Worm (Caenorhabditis elegans): ENCODE results near the gene srv-9.

DNA sequence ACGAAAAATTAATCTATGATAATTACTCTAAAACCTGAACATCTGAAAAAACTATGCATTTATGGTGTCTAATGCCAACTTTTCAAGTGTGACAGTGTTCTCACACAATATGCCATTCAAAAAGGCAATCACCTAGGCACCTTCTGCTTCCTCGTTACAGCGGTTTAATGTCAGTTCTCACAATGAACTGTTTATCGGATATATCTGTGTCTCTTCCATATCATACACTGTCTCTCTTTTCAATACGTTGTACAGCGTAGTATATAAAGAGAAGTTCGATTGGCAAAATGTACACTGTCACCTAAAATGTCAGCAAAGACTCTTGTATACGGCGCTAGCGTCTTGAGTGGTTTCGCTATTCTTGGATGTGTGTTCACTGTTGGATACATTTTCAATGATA is 18.7 kb upstream of the srv-9 start, which contains the start of gene col-162:
- TF ChIP-seq elt-3 (tag; optimal IDR thresholded peaks at IDR 0.05) = no peak
- TF ChIP-seq aly-2 (tag; optimal IDR thresholded peaks at IDR 0.05) = no peak
- no peak for TF ChIP-seq elt-1 (tag; optimal IDR thresholded peaks at IDR 0.05)
- no peak for TF ChIP-seq nhr-67 (tag; optimal IDR thresholded peaks at IDR 0.05)
- no peak for TF ChIP-seq nhr-12 (tag; optimal IDR thresholded peaks at IDR 0.05)
- TF ChIP-seq nhr-28 (tag; optimal IDR thresholded peaks at IDR 0.05) = no peak
- no peak for TF ChIP-seq snpc-4 (tag; optimal IDR thresholded peaks at IDR 0.05)
- TF ChIP-seq nhr-76 (tag; optimal IDR thresholded peaks at IDR 0.05) = no peak
- no peak for TF ChIP-seq mml-1 (tag; optimal IDR thresholded peaks at IDR 0.05)
- TF ChIP-seq R02D3.7 (tag; optimal IDR thresholded peaks at IDR 0.05) = no peak
- TF ChIP-seq fos-1 (tag; optimal IDR thresholded peaks at IDR 0.05) = no peak
- TF ChIP-seq egl-27 (tag; optimal IDR thresholded peaks at IDR 0.05) = no peak
- no peak for TF ChIP-seq pha-4 (tag; optimal IDR thresholded peaks at IDR 0.05)
